Fruit fly (Drosophila melanogaster) whole organism, prepupa: ENCODE data around the gene HGTX.

ENCODE experiments used
- CG11762 ChIP-seq: fragments of 200-800 bp; sonication (Bioruptor generic); optimal IDR thresholded peaks from 3 replicates; lab custom pipeline; 2016; ENCODE audit warnings: missing biosample characterization, missing genetic modification characterization; ENCODE audit not compliant: insufficient read depth
- CG6854 ChIP-seq: fragments of 200-800 bp; sonication (Bioruptor generic); optimal IDR thresholded peaks from 2 replicates; lab custom pipeline; 2017; ENCODE audit warnings: missing biosample characterization, mild to moderate bottlenecking, missing genetic modification characterization
- Eip75B ChIP-seq: fragments of 200-800 bp; sonication (Bioruptor generic); optimal IDR thresholded peaks from 3 replicates; lab custom pipeline; 2016; ENCODE audit warnings: missing biosample characterization, missing genetic modification characterization
- Lpt ChIP-seq: fragments of 200-800 bp; sonication (Bioruptor generic); optimal IDR thresholded peaks from 3 replicates; lab custom pipeline; 2016; ENCODE audit warnings: missing biosample characterization, missing genetic modification characterization
- Met ChIP-seq: fragments of 200-800 bp; sonication (Bioruptor generic); optimal IDR thresholded peaks from 3 replicates; lab custom pipeline; 2016; ENCODE audit warnings: missing biosample characterization, missing genetic modification characterization
- Sox102F ChIP-seq: fragments of 200-800 bp; sonication (Bioruptor generic); optimal IDR thresholded peaks from 2 replicates; lab custom pipeline; 2016; ENCODE audit warnings: missing biosample characterization, mild to moderate bottlenecking, missing genetic modification characterization
- Sox14 ChIP-seq: fragments of 200-800 bp; sonication (Bioruptor generic); optimal IDR thresholded peaks from 3 replicates; lab custom pipeline; 2016; ENCODE audit warnings: missing biosample characterization, missing genetic modification characterization
- lz ChIP-seq: fragments of 200-800 bp; sonication (Bioruptor generic); optimal IDR thresholded peaks from 3 replicates; lab custom pipeline; 2016; ENCODE audit warnings: missing biosample characterization, missing genetic modification characterization

DNA sequence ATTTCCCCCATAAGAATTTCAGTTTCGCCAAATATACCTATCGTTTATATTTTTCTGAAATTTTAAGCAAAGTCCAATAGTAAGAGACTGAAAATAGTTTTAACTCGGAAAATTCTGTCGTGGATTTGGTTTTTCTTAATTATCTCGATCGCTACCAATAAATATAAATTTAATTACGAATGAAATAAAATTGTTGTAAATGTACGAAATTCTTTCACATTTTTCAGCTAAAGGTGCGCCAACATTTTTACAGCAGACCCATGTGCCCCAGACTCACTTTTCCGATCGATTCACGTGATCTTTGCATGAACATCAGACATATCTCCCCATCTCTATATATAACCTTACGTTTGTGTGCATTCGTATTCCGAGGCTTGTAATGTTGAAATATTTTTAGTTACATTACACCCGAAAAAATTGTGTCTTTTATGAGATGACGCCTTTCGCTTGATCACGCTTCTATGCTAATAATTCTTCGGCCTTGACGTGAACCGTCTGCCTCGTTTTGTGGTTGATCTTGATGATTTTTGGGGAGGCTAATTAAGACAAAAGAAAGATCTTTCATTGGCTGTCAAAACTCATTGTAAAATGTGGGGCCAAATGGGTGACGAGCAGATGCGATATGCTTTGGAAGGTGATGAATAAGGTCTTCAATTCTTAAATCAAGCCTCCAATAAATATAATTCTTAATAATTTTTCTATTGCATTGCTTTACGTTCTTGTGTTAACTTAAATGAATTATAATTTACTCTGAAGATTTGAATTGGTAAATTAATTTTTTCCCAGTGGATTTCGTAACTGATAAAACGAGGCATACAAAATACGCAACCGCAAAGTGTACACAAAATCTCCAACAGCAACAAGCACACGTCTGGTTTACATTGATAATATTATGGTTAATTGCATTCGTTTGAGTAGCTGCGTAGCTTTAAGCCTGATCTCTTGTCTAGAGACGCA is 54.1 kb downstream of the HGTX start:
- TF ChIP-seq CG6854 (GFP tag; lab: Kevin White, UChicago), result no peak
- TF ChIP-seq Eip75B (GFP tag; lab: Kevin White, UChicago), result peak; percentile 41
- TF ChIP-seq Lpt, result no peak
- peak; percentile 14 for TF ChIP-seq Sox14 (GFP tag; lab: Kevin White, UChicago)
- TF ChIP-seq Sox102F (GFP tag; lab: Kevin White, UChicago), result peak; percentile 68
- peak; percentile 22 for TF ChIP-seq CG11762 (GFP tag; lab: Kevin White, UChicago)
- TF ChIP-seq lz (GFP tag; lab: Kevin White, UChicago), result peak; percentile 49
- TF ChIP-seq Met (GFP tag; lab: Kevin White, UChicago), result peak; percentile 60
